Worm (Caenorhabditis elegans): ENCODE results near the gene C05G5.3.

C05G5.3 gene

DNA sequence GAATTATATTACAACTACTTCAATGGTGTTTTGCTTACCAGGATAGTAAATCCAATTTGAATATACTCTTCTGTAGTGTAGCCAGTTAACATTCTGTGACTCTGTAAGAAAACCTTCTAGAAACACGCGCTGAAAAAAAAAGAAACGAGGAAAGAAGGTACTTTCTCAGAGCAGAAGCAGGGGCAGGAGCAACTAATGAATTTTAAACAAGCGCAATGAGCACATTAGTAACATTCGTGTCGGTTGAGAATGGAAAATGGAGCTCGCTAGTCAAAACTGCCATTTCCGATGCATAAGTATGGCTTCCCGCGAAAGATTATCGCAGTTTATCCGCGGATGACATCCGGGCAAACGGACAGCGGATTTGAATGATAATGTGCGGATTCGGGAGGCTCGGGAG is at the start of gene C05G5.3:
C05G5.3 (minus strand) TSS at position 101 of the 400 bp plus-strand sequence.
- TF ChIP-seq unc-62 (GFP tag; optimal IDR thresholded peaks at IDR 0.05): no peak

DNA sequence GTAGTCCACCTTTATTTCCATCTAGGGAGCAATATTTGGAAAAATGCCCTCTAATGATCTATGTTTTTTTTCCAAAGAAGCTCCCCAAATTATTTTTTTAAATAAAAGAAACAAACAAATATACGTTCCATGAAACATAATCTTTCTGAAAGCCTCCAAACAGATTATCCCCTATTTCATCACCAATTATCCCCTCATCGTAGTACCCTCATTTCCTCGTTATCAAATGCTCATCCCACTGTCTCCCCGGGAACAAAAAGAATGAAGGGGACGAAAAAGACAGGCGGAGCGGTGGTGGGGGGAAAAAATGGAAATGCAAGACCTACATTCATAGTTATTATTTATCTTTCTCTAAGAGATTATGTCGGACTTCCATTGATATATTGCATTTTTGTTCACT is 45.6 kb upstream of the C05G5.3 start:
- no peak for TF ChIP-seq unc-62 (GFP tag; optimal IDR thresholded peaks at IDR 0.05)

DNA sequence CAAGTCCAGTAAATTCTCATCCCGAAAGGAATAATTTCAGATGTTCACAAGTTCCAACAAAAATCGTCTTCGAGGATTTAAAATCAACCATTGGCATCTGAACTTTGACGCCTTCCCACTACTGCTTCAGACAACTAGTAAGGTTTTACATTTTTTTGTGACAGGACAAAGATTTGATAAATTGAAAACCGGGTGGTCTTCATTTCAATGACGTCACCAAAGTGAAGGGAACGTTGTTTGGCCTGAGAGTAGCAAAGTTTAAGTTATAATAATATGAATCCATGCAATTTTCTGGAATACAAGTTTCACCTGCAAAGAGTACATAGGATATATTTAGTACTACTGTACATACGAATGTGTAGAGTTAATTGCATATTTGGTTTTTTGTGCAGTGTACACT is 42.4 kb upstream of the C05G5.3 start:
- no peak for TF ChIP-seq unc-62 (GFP tag; optimal IDR thresholded peaks at IDR 0.05)

- TF ChIP-seq unc-62 (GFP tag; optimal IDR thresholded peaks at IDR 0.05): no peak
Measured at ce11 chrX:14793198-14793747, 41.5 kb upstream of the C05G5.3 start, which contains the start of gene sprr-2. Gene sprr-2 (plus strand): TSS chrX:14793445.

DNA sequence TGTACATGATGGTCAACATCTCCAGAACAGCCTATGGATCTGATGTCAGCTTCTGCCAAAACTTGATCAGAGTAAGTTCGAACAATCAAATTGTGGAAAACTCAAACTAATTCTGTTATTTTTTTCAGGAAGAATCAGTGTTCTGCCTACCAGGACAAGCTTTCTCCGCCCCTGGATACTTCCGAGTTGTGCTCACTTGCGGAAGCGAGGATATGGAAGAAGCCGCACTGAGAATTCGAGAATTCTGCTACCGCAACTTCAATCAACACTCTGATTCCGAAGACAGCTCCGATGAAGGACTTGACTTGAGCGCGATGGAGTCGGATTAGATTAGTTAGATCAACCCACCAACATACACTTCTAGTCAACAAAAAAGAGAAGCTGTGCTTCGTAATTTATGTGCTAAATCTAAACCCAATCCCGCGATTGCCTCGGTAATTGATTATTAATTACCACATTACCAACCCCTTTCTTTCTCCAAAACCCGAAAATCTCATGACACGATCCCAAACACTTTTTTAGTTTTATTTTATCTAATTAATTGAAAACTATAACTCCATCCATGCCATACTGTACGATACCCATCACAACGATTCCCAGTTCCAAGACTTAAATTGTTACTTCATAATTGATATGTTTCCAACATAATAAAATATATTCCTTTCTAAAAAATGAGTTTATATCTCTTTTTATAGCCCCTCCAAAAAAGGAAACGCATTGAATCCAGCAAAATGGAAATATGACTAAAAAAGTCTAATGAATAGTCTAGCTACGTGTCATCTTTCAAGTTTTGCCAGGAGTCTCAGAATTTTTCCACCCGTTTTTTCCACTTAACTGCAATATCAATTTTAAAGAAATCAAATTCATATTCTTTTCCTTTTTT is 40.7 kb upstream of the C05G5.3 start:
- no peak for TF ChIP-seq unc-62 (GFP tag; optimal IDR thresholded peaks at IDR 0.05)

DNA sequence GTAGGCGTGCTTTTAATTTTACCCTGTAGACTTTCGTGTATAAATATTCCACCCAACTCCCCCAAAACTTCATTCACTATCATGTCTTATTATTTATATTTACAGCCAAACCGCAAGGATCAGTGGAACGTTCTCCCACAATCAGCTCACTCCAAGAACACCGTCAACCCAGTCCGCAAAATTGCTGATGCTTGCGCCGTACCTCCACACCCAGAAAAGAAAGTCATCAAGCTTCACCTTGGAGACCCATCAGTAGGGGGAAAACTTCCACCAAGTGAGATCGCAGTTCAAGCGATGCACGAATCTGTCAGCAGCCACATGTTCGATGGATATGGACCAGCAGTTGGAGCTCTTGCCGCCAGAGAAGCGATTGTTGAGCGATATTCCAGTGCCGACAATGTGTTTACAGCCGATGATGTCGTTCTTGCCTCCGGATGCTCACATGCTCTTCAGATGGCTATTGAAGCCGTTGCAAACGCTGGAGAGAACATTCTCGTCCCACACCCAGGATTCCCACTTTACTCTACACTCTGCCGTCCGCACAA is 39.5 kb upstream of the C05G5.3 start:
- no peak for TF ChIP-seq unc-62 (GFP tag; optimal IDR thresholded peaks at IDR 0.05)

DNA sequence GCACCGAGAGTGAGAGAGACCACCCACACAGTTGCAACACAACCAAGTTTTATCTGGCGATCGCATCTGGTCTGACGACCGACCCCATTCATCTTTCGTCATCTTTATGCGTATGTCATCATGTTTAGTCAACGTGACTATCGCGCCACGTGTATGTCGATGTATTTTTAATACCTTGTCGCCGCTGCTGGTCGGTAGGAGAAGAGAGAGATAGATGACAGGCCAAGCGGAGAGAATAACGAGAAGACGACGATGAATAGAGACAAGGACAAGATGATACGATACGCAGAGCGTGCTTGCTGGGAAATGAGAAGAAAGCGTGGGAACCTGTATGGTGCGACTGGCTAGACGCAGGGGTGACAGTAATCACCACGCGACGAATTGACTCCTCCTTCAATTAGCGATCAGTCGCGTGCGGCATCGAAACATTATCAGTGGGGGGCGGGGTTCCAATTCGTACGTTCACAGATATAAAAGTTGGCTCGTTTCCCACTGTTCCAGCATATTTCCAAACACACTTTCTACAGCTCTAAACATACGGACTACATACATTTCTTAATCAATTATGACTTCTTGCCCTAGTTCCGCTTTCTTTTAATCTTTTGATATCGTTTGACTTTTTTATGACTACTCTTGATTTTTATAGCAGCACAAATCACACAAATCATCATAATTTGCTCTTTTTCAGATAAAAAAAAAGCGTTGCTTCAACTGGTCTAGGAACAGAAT is 38.7 kb upstream of the C05G5.3 start, which contains the start of gene tatn-1:
tatn-1 (plus strand) TSS at position 689 of the 729 bp plus-strand sequence.
- no peak for TF ChIP-seq unc-62 (GFP tag; optimal IDR thresholded peaks at IDR 0.05)

ce11 chrX:14787557-14787932 is 35.7 kb upstream of the C05G5.3 start:
- no peak for TF ChIP-seq unc-62 (GFP tag; optimal IDR thresholded peaks at IDR 0.05)

DNA sequence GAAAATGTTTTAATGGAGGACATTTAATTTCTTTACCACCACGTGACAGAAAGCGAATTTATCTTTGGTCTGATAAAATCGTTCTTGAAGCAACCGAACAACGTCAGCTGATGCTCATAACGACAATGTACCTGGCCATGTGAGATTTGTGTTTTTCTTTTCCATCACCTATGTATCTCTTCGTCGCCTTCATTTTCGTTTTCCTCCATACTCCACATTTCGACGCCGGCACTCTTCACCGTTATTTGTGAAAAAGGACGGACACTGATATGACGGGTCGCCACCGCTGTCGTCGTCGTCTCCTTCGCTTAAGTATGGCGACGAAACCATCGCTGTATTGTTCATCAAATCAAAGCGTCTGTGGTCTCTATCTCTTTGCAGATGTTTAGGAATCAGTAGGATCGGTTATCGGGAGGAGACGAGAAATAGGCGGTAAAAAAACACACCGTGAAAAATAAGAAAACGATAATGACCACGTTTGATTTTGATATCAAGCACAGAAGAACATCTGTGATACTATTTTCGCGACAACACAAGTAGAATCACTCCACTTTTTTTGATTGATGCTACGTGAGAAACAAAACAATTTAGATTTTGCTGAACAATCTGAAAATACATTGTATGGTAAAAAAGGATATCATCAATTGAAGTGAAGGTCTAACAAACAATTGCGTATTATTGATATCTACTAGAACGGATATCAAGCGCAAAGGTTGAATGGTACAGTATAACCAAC is 35.2 kb upstream of the C05G5.3 start:
- TF ChIP-seq unc-62 (GFP tag; optimal IDR thresholded peaks at IDR 0.05): no peak

ce11 chrX:14783434-14784142 is 31.8 kb upstream of the C05G5.3 start:
- no peak for TF ChIP-seq unc-62 (GFP tag; optimal IDR thresholded peaks at IDR 0.05)

- TF ChIP-seq unc-62 (GFP tag; optimal IDR thresholded peaks at IDR 0.05): no peak
Measured at ce11 chrX:14780176-14780575, 28.4 kb upstream of the C05G5.3 start.

DNA sequence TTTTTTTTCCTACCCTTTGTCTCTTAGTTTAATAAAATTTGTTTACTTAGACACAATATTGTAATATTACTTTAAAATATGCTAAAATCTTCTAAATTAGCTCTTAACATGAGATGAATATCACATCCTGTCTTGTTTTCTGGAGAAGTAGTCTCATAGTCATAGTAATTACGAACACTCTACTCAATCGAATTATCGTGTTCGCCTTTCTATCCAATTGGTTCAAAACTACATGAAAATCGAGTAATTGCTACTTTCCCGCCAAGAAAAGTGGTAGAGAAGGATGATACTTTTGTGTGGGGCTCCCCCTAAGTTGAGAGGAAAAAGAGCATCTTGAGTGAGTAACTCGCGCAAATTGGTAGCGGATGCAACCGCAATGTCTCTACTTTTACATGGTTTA is 26.3 kb upstream of the C05G5.3 start:
- TF ChIP-seq unc-62 (GFP tag; optimal IDR thresholded peaks at IDR 0.05): no peak

DNA sequence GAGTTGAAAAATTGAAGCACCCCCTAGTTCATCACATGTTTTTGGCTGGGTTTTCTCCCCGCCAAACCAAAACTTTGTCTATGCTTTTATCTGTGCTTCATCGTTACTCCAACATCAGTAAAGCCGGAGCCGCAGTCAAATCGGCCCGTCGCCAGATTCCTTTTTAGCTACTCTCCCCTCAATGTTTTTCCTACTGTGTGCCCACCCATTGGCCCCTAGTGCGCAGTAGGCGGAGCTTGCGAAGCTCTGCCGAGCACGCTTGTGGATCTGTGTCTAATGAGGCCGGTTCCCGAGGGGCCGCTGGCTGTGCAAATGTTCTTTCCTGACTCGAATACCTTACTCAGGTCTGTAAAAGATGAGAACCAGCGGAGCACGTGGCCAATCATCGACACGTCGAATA is 24.5 kb upstream of the C05G5.3 start:
- TF ChIP-seq unc-62 (GFP tag; optimal IDR thresholded peaks at IDR 0.05): no peak

ce11 chrX:14775222-14775621 is 23.4 kb upstream of the C05G5.3 start:
- no peak for TF ChIP-seq unc-62 (GFP tag; optimal IDR thresholded peaks at IDR 0.05)

DNA sequence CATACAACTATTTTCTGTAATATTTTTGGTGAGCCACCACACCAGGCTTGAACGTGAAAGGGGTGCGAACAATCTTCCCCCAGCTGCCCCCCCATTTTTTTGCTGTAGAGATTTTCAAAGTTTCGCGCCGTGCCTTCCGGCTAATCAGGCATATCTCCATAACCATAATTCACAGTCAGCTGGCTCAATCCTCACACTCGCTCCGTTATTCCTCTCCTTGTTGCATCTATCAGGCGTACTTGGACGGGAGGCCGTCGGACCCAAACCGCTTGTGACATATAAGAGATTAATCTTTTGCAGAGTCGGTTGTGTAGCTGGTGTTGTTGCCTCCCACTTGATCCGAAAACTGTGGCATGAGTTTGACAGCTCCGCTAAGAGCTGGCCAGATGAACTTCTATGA is 21.4 kb upstream of the C05G5.3 start, which contains the start of gene unc-3:
unc-3 (plus strand) TSS at position 301 of the 400 bp plus-strand sequence.
- TF ChIP-seq unc-62 (GFP tag; optimal IDR thresholded peaks at IDR 0.05): no peak

All from whole organism, dauer.